Fruit fly (Drosophila melanogaster) S2 (cell line): ENCODE results near the gene CG17472.

Experiments used
- CG8478 ChIP-seq: fragments of >200 bp; optimal IDR thresholded peaks from 2 replicates; lab custom pipeline; 2018
- CTCF ChIP-seq, 2 experiments: fragments of >200 bp; optimal IDR thresholded peaks; 2 replicates each; lab custom pipeline; 2018

DNA sequence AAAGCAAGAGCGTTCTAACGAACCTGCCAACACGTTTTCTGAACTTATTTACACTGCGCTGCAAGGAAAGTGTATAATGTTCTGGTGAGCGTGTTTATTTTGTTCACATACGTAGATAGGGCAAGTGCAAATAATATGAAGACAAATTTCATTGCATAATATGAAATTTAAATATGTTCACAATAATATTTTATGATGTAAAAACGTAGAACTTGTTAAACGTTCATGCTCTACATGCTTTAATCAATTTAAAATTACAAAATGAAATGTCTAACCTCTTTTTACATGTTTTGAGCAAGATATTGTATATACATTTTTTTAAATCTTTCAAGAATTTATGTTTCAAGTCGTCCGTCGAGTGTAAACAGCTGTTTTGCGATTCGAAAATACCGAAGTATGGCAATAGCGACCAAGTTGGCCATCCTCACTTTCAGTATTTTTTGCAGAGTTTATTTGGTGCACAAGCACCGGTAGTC lies 11.1 kb downstream of the CG17472 start, which contains the start of the genes phr6-4 and CG2608:
- TF ChIP-seq CTCF (optimal IDR thresholded peaks at IDR 0.05; lab: Kevin White, UChicago) (no peak), CG8478 (lab: Kevin White, UChicago) (no peak)
